Worm (Caenorhabditis elegans) whole organism, L4 larva: Measurements from ENCODE around the gene F31D5.6.

Source experiments
- D1046.2 ChIP-seq: fragments of 200-800 bp; sonication (Bioruptor generic); IDR thresholded peaks from 2 replicates; pipeline ENCODE4 v1.3.6; 2022; ENCODE audit warnings: missing genetic modification characterization, missing compliant biosample characterization
- F49E8.2 ChIP-seq: sonication (generic microtip); optimal IDR thresholded peaks from 2 replicates; lab custom pipeline; 2016; ENCODE audit warnings: missing compliant biosample characterization, mild to moderate bottlenecking, missing genetic modification characterization, borderline replicate concordance
- R02D3.7 ChIP-seq: fragments of 150-350 bp; sonication (generic microtip); optimal IDR thresholded peaks from 3 replicates; lab custom pipeline; 2014; ENCODE audit warnings: missing biosample characterization, missing genetic modification characterization
- T26A8.4 ChIP-seq: fragments of 200-800 bp; sonication (Bioruptor generic); IDR thresholded peaks from 2 replicates; pipeline ENCODE4 v1.3.6; 2022; ENCODE audit warnings: missing genetic modification characterization, missing compliant biosample characterization
- ceh-20 ChIP-seq: fragments of 200-800 bp; sonication (Bioruptor generic); IDR thresholded peaks from 2 replicates; pipeline ENCODE4 v1.3.6; 2022; ENCODE audit warnings: missing genetic modification reagents, missing genetic modification characterization, missing compliant biosample characterization
- ceh-32 ChIP-seq: sonication (generic microtip); optimal IDR thresholded peaks from 2 replicates; lab custom pipeline; 2016; ENCODE audit warnings: mild to moderate bottlenecking, missing genetic modification characterization, missing compliant biosample characterization; ENCODE audit not compliant: poor library complexity
- ceh-44 ChIP-seq: fragments of 200-800 bp; sonication (Bioruptor generic); IDR thresholded peaks from 2 replicates; pipeline ENCODE4 v1.3.6; 2022; ENCODE audit warnings: missing genetic modification reagents, missing genetic modification characterization, missing compliant biosample characterization
- ctbp-1 ChIP-seq: fragments of 200-800 bp; sonication (Bioruptor generic); IDR thresholded peaks from 2 replicates; pipeline ENCODE4 v1.3.6; 2022; ENCODE audit warnings: missing genetic modification reagents, missing genetic modification characterization, missing compliant biosample characterization
- daf-12 ChIP-seq: fragments of 150-350 bp; optimal IDR thresholded peaks from 2 replicates; lab custom pipeline; 2014; ENCODE audit warnings: missing biosample characterization, missing genetic modification reagents, missing genetic modification characterization
- daf-16 ChIP-seq, 3 experiments: sonication (generic microtip); optimal IDR thresholded peaks; 2 replicates each; lab custom pipeline; 2016 to 2017; ENCODE audit warnings: missing genetic modification characterization in 3 of 3, missing genetic modification reagents in 3 of 3, mild to moderate bottlenecking in 2 of 3, missing compliant biosample characterization in 2 of 3, missing biosample characterization in 1 of 3, moderate library complexity in 1 of 3
- dmd-6 ChIP-seq: fragments of 200-800 bp; sonication (Bioruptor generic); IDR thresholded peaks from 2 replicates; pipeline ENCODE4 v1.3.6; 2022; ENCODE audit warnings: missing genetic modification reagents, missing genetic modification characterization, missing compliant biosample characterization
- dmd-8 ChIP-seq: fragments of 200-800 bp; sonication (Bioruptor generic); IDR thresholded peaks from 2 replicates; pipeline ENCODE4 v1.3.6; 2022; ENCODE audit warnings: missing genetic modification characterization, missing compliant biosample characterization
- dpl-1 ChIP-seq: fragments of 150-350 bp; optimal IDR thresholded peaks from 2 replicates; lab custom pipeline; 2014; ENCODE audit warnings: missing biosample characterization, missing genetic modification reagents, missing genetic modification characterization
- dve-1 ChIP-seq: sonication (generic microtip); optimal IDR thresholded peaks from 2 replicates; lab custom pipeline; 2017; ENCODE audit warnings: antibody characterized with exemption, mild to moderate bottlenecking, missing genetic modification characterization, missing compliant biosample characterization; ENCODE audit not compliant: insufficient read depth
- egl-43 ChIP-seq: fragments of 200-800 bp; sonication (Bioruptor generic); IDR thresholded peaks from 2 replicates; pipeline ENCODE4 v1.3.6; 2022; ENCODE audit warnings: missing genetic modification reagents, missing genetic modification characterization, missing compliant biosample characterization
- fkh-10 ChIP-seq: fragments of 150-350 bp; optimal IDR thresholded peaks from 2 replicates; lab custom pipeline; 2014; ENCODE audit warnings: missing biosample characterization, missing genetic modification reagents, missing genetic modification characterization
- gei-8 ChIP-seq: fragments of 200-800 bp; sonication (Bioruptor generic); optimal IDR thresholded peaks from 2 replicates; lab custom pipeline; 2018; ENCODE audit warnings: mild to moderate bottlenecking, missing genetic modification characterization, missing compliant biosample characterization
- hif-1 ChIP-seq, 2 experiments: sonication (generic microtip); optimal IDR thresholded peaks; 2 replicates each; lab custom pipeline; 2016 to 2017; ENCODE audit warnings: missing compliant biosample characterization in 2 of 2, missing genetic modification characterization in 2 of 2, missing genetic modification reagents in 2 of 2, missing genotype in 2 of 2, mild to moderate bottlenecking in 1 of 2
- hlh-11 ChIP-seq: fragments of 200-800 bp; sonication (Bioruptor generic); optimal IDR thresholded peaks from 2 replicates; lab custom pipeline; 2018; ENCODE audit warnings: mild to moderate bottlenecking, missing genetic modification characterization, missing compliant biosample characterization
- hmg-1.1 ChIP-seq: fragments of 200-800 bp; sonication (Bioruptor generic); IDR thresholded peaks from 2 replicates; pipeline ENCODE4 v1.3.6; 2022; ENCODE audit warnings: missing genetic modification reagents, missing genetic modification characterization, missing compliant biosample characterization
- jun-1 ChIP-seq: fragments of 150-350 bp; optimal IDR thresholded peaks from 2 replicates; lab custom pipeline; 2014; ENCODE audit warnings: missing biosample characterization, missing genetic modification reagents, missing genetic modification characterization
- lim-7 ChIP-seq: fragments of 200-800 bp; sonication (Bioruptor generic); IDR thresholded peaks from 2 replicates; pipeline ENCODE4 v1.3.6; 2022; ENCODE audit warnings: missing genetic modification characterization, missing compliant biosample characterization
- lin-1 ChIP-seq: fragments of 200-800 bp; sonication (Bioruptor generic); IDR thresholded peaks from 2 replicates; pipeline ENCODE4 v1.3.6; 2022; ENCODE audit warnings: missing genetic modification reagents, missing genetic modification characterization, missing compliant biosample characterization
- lin-29 ChIP-seq: fragments of 200-800 bp; sonication (Bioruptor generic); IDR thresholded peaks from 2 replicates; pipeline ENCODE4 v1.3.6; 2022; ENCODE audit warnings: missing genetic modification reagents, missing genetic modification characterization, missing compliant biosample characterization
- lir-3 ChIP-seq: sonication (generic microtip); optimal IDR thresholded peaks from 2 replicates; lab custom pipeline; 2016; ENCODE audit warnings: mild to moderate bottlenecking, missing genetic modification characterization, missing compliant biosample characterization
- mdl-1 ChIP-seq, 2 experiments: fragments of 150-350 bp in 1 of 2; sonication (generic microtip) in 1 of 2; optimal IDR thresholded peaks; 2 replicates each; lab custom pipeline; 2014 to 2017; ENCODE audit warnings: missing biosample characterization in 2 of 2, missing genetic modification characterization in 2 of 2
- mes-2 ChIP-seq: sonication (generic microtip); optimal IDR thresholded peaks from 2 replicates; lab custom pipeline; 2016; ENCODE audit warnings: missing genotype, mild to moderate bottlenecking, missing genetic modification characterization, missing compliant biosample characterization; ENCODE audit not compliant: poor library complexity, severe bottlenecking
- mxl-2 ChIP-seq: fragments of 200-800 bp; sonication (Bioruptor generic); conservative IDR thresholded peaks from 2 replicates; pipeline ENCODE4 v1.3.6; 2022; ENCODE audit warnings: missing genetic modification reagents, missing genetic modification characterization, missing compliant biosample characterization
- nhr-10 ChIP-seq: fragments of 150-350 bp; optimal IDR thresholded peaks from 2 replicates; lab custom pipeline; 2014; ENCODE audit warnings: missing biosample characterization, missing genetic modification characterization
- nhr-237 ChIP-seq: sonication (generic microtip); optimal IDR thresholded peaks from 2 replicates; lab custom pipeline; 2017; ENCODE audit warnings: missing biosample characterization, missing genetic modification characterization
- nhr-25 ChIP-seq: sonication (generic microtip); optimal IDR thresholded peaks from 2 replicates; lab custom pipeline; 2017; ENCODE audit warnings: missing genetic modification characterization, mild to moderate bottlenecking, missing compliant biosample characterization, antibody characterized with exemption, moderate library complexity, borderline replicate concordance; ENCODE audit not compliant: insufficient read depth
- nhr-28 ChIP-seq: fragments of 150-350 bp; optimal IDR thresholded peaks from 2 replicates; lab custom pipeline; 2014; ENCODE audit warnings: missing biosample characterization, missing genetic modification characterization
- nhr-41 ChIP-seq: fragments of 200-800 bp; sonication (Bioruptor generic); IDR thresholded peaks from 2 replicates; pipeline ENCODE4 v1.3.6; 2022; ENCODE audit warnings: missing genetic modification reagents, missing genetic modification characterization, missing compliant biosample characterization
- nhr-76 ChIP-seq: fragments of 150-350 bp; optimal IDR thresholded peaks from 2 replicates; lab custom pipeline; 2014; ENCODE audit warnings: missing biosample characterization, missing genetic modification characterization
- nhr-77 ChIP-seq: fragments of 150-350 bp; optimal IDR thresholded peaks from 2 replicates; lab custom pipeline; 2014; ENCODE audit warnings: missing biosample characterization, missing genetic modification characterization
- php-3 ChIP-seq: fragments of 200-800 bp; sonication (Bioruptor generic); IDR thresholded peaks from 2 replicates; pipeline ENCODE4 v1.3.6; 2022; ENCODE audit warnings: missing genetic modification reagents, missing genetic modification characterization, missing compliant biosample characterization
- pqm-1 ChIP-seq: sonication (generic microtip); optimal IDR thresholded peaks from 2 replicates; lab custom pipeline; 2017; ENCODE audit warnings: missing biosample characterization, missing genetic modification characterization
- set-16 ChIP-seq: fragments of 200-800 bp; sonication (Bioruptor generic); IDR thresholded peaks from 2 replicates; pipeline ENCODE4 v1.3.6; 2022; ENCODE audit warnings: missing genetic modification reagents, missing genetic modification characterization, missing compliant biosample characterization
- snpc-1.2 ChIP-seq: fragments of 200-800 bp; sonication (Bioruptor generic); IDR thresholded peaks from 2 replicates; pipeline ENCODE4 v1.3.6; 2022; ENCODE audit warnings: missing genetic modification reagents, missing genetic modification characterization, missing compliant biosample characterization
- tra-1 ChIP-seq: fragments of 200-800 bp; sonication (Bioruptor generic); IDR thresholded peaks from 2 replicates; pipeline ENCODE4 v1.3.6; 2022; ENCODE audit warnings: missing genetic modification reagents, missing genetic modification characterization, missing compliant biosample characterization
- unc-130 ChIP-seq: sonication (generic microtip); optimal IDR thresholded peaks from 2 replicates; lab custom pipeline; 2016; ENCODE audit warnings: missing genetic modification reagents, missing genetic modification characterization, missing compliant biosample characterization
- unc-62 ChIP-seq, 3 experiments: fragments of 150-350 bp in 1 of 3; sonication (generic microtip); optimal IDR thresholded peaks in 2 of 3; peaks in 1 of 3; 1 replicate in 1 of 3; 2 replicates in 2 of 3; lab custom pipeline; 2014 to 2017; ENCODE audit warnings: missing biosample characterization in 3 of 3, missing genetic modification characterization in 3 of 3, missing genetic modification reagents in 3 of 3, missing genotype in 1 of 3
- zfp-3 ChIP-seq: fragments of 200-800 bp; sonication (Bioruptor generic); conservative IDR thresholded peaks from 2 replicates; pipeline ENCODE4 v1.3.6; 2022; ENCODE audit warnings: missing genetic modification reagents, missing genetic modification characterization, missing compliant biosample characterization

The F31D5.6 gene

ce11 chrII:4183979-4184378 lies 25.5 kb upstream of the F31D5.6 start:
- TF ChIP-seq F49E8.2 (tag; lab: Kevin White, UChicago) (no peak), nhr-28 (tag; lab: Kevin White, UChicago) (peak; percentile 8), lin-29 (no peak), nhr-237 (tag; lab: Kevin White, UChicago) (no peak), daf-16 (GFP tag; optimal IDR thresholded peaks at IDR 0.05; lab: Kevin White, UChicago) (peak in 1 of 2 experiments; percentile 21), daf-16 (tag; optimal IDR thresholded peaks at IDR 0.05; lab: Kevin White, UChicago) (no peak), daf-12 (no peak), hmg-1.1 (GFP tag; lab: Robert Waterston, UW) (0 out of 2 replicates have a peak, but pooled peaks have one; percentile 22), gei-8 (GFP tag; lab: Kevin White, UChicago) (no peak)

DNA sequence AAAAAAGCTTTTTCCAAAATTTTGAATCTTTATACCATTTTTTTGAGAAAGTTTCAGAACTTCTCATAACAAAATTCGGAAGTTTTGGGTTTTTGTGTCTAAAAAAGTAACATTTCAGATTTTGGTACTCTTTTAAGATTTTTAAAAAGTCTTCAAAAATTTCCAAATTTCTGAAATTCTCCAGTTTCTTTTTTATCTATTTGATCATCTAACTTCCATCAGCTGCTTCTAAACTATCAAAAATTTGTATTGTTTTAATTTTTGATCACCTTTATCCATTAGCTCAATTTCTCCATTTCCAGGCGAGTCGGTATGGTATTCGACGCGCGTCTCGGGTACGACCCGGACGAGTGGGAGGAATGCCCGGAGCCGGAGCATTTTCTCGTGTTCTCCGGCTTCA lies 23.1 kb upstream of the F31D5.6 start, which contains the start of gene cpna-1:
cpna-1 (plus strand) TSS at position 301 of the 400 bp plus-strand sequence.
- TF ChIP-seq nhr-10 (tag; lab: Kevin White, UChicago), result no peak
- TF ChIP-seq lim-7 (GFP tag; lab: Robert Waterston, UW), result no peak
- 0 out of 2 replicates have a peak, but pooled peaks have one; percentile 33 for TF ChIP-seq set-16 (GFP tag; lab: Robert Waterston, UW)

DNA sequence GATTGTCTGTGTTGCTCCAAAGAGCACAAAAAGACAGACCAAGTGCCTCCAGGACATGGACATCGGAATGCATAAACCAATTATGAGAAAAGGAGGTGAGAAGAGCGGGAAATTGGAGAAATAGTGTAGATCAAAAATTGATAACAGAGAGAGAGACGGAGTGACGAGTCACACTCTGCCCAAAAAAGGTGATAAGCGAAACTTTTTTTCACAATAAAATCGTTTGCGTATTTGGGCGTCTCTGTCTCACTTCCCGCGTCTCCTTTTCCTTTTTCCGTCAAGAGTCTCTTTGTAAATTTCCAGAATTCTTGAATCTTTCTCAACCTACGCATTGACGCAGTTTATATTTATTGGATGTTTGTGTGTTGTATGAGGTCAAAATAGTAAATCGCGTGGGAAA lies 15.4 kb upstream of the F31D5.6 start, which contains the start of gene mth-2:
mth-2 (minus strand) TSS at position 188 of the 400 bp plus-strand sequence.
- TF ChIP-seq nhr-76 (tag; lab: Kevin White, UChicago) (no peak), hlh-11 (tag; lab: Kevin White, UChicago) (peak; percentile 68), nhr-28 (tag; lab: Kevin White, UChicago) (peak; percentile 89), mes-2 (peak; percentile 18), egl-43 (GFP tag; lab: Robert Waterston, UW) (no peak), snpc-1.2 (GFP tag; lab: Robert Waterston, UW) (no peak), nhr-41 (GFP tag; lab: Robert Waterston, UW) (no peak), ceh-44 (GFP tag; lab: Robert Waterston, UW) (no peak), zfp-3 (GFP tag; lab: Robert Waterston, UW) (no peak), ceh-20 (GFP tag; lab: Robert Waterston, UW) (no peak), T26A8.4 (no peak), lin-1 (GFP tag; lab: Robert Waterston, UW) (no peak), hif-1 (tag; optimal IDR thresholded peaks at IDR 0.05; lab: Kevin White, UChicago) (no peak), pqm-1 (tag; lab: Kevin White, UChicago) (peak; percentile 77), unc-62 (GFP tag; optimal IDR thresholded peaks at IDR 0.05 in 1 of 2; lab: Kevin White, UChicago) (peak in 1 of 2 experiments; percentile 43), unc-62 (tag; optimal IDR thresholded peaks at IDR 0.05; lab: Kevin White, UChicago) (no peak), dve-1 (tag; lab: Kevin White, UChicago) (peak; percentile 53), nhr-77 (peak; percentile 48), dmd-6 (peak; percentile 76), dpl-1 (GFP tag; lab: Kevin White, UChicago) (no peak), ceh-32 (tag; lab: Kevin White, UChicago) (no peak), tra-1 (GFP tag; lab: Robert Waterston, UW) (peak; percentile 25; the same call in 1 of the 2 replicates), ctbp-1 (GFP tag; lab: Robert Waterston, UW) (no peak), nhr-25 (no peak), daf-16 (GFP tag; optimal IDR thresholded peaks at IDR 0.05; lab: Kevin White, UChicago) (no peak), daf-16 (tag; optimal IDR thresholded peaks at IDR 0.05; lab: Kevin White, UChicago) (peak; percentile 58)

ce11 chrII:4203729-4204184 lies 5.7 kb upstream of the F31D5.6 start, which contains the start of gene mth-1:
Gene mth-1 (minus strand): TSS chrII:4203779.
- TF ChIP-seq dpl-1 (GFP tag; lab: Kevin White, UChicago), result no peak
- no peak for TF ChIP-seq fkh-10
- TF ChIP-seq unc-130 (GFP tag; lab: Kevin White, UChicago), result no peak
- TF ChIP-seq F49E8.2 (tag; lab: Kevin White, UChicago), result no peak
- no peak for TF ChIP-seq mdl-1 (tag; optimal IDR thresholded peaks at IDR 0.05; lab: Kevin White, UChicago)
- TF ChIP-seq R02D3.7 (tag; lab: Kevin White, UChicago), result no peak
- peak; percentile 29; the same call in 1 of the 2 replicates for TF ChIP-seq dmd-6
- TF ChIP-seq lir-3, result no peak
- TF ChIP-seq jun-1 (tag; lab: Kevin White, UChicago), result no peak
- no peak for TF ChIP-seq D1046.2 (GFP tag; lab: Robert Waterston, UW)
- no peak for TF ChIP-seq php-3 (GFP tag; lab: Robert Waterston, UW)
- TF ChIP-seq dmd-8, result no peak
- peak; percentile 68 for TF ChIP-seq pqm-1 (tag; lab: Kevin White, UChicago)
- no peak for TF ChIP-seq mxl-2 (GFP tag; lab: Robert Waterston, UW)
- no peak for TF ChIP-seq daf-16 (GFP tag; optimal IDR thresholded peaks at IDR 0.05; lab: Kevin White, UChicago)
- peak; percentile 42 for TF ChIP-seq daf-16 (tag; optimal IDR thresholded peaks at IDR 0.05; lab: Kevin White, UChicago)
